Worm (Caenorhabditis elegans): ENCODE data around the gene C50C3.12.

- TF ChIP-seq hmg-4 (GFP tag; optimal IDR thresholded peaks at IDR 0.05): no peak
- TF ChIP-seq pes-1 (GFP tag; IDR thresholded peaks at IDR 0.05): no peak
- TF ChIP-seq flt-1 (GFP tag; IDR thresholded peaks at IDR 0.05): no peak
- no peak for TF ChIP-seq ceh-36 (tag; optimal IDR thresholded peaks at IDR 0.05)
- TF ChIP-seq ceh-13 (GFP tag; optimal IDR thresholded peaks at IDR 0.05): no peak
- TF ChIP-seq ama-1 (optimal IDR thresholded peaks at IDR 0.05): no peak
- no peak for TF ChIP-seq sea-1 (GFP tag; conservative IDR thresholded peaks at IDR 0.05)
- TF ChIP-seq ets-7 (tag; optimal IDR thresholded peaks at IDR 0.05): no peak
- no peak for TF ChIP-seq tbx-37 (GFP tag; conservative IDR thresholded peaks at IDR 0.05)
- TF ChIP-seq hmbx-1 (tag; optimal IDR thresholded peaks at IDR 0.05): no peak
- no peak for TF ChIP-seq tra-4 (tag; optimal IDR thresholded peaks at IDR 0.05)
- TF ChIP-seq hnd-1 (tag; optimal IDR thresholded peaks at IDR 0.05): no peak
- no peak for TF ChIP-seq scrt-1 (GFP tag; IDR thresholded peaks at IDR 0.05)
Observed at ce11 chrIII:8191695-8192094, 15.3 kb downstream of the C50C3.12 start, which contains the start of gene C50C3.1.
